Worm (Caenorhabditis elegans): Measurements from ENCODE around the gene F57B1.1.

Gene F57B1.1

DNA sequence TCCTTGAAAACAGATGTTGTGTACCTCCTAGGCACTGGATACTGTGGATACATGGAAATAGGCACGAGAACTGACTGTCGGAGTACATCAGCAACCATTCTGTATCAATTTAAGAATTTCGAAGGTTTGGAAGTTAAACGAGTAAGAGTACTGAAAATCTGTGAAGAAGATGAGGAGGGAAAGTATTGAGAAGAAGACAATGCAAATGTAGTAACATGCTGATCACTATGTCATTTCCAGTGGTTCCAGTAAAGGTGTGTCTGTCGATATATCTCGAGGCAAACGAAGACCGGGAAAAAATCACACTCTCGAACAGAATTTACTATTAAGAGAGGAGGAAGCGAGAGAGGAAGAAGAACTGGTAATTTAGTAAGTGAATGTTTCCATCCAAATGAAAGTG is 41.1 kb upstream of the F57B1.1 start, which contains the start of gene dmd-10:
TSS of gene dmd-10 (minus strand) at position 101 of the 400 bp plus-strand sequence.
- TF ChIP-seq F33H1.4 (GFP tag; IDR thresholded peaks at IDR 0.05) (no peak), nhr-80 (tag; optimal IDR thresholded peaks at IDR 0.05) (no peak), B0019.2 (GFP tag; conservative IDR thresholded peaks at IDR 0.05) (no peak), aptf-3 (GFP tag; IDR thresholded peaks at IDR 0.05) (no peak), attf-3 (GFP tag; conservative IDR thresholded peaks at IDR 0.05) (no peak), lag-1 (GFP tag; IDR thresholded peaks at IDR 0.05) (no peak), ztf-22 (GFP tag; optimal IDR thresholded peaks at IDR 0.05) (no peak), ztf-3 (GFP tag; optimal IDR thresholded peaks at IDR 0.05) (no peak), lin-40 (tag; optimal IDR thresholded peaks at IDR 0.05) (no peak), C06A6.2 (GFP tag; conservative IDR thresholded peaks at IDR 0.05) (no peak), Y56A3A.18 (GFP tag; IDR thresholded peaks at IDR 0.05) (no peak), ceh-27 (GFP tag; optimal IDR thresholded peaks at IDR 0.05) (no peak), egl-44 (GFP tag; IDR thresholded peaks at IDR 0.05) (no peak), ets-4 (GFP tag; optimal IDR thresholded peaks at IDR 0.05) (no peak), F57A8.1 (GFP tag; optimal IDR thresholded peaks at IDR 0.05) (no peak), aptf-2 (GFP tag; conservative IDR thresholded peaks at IDR 0.05) (no peak), Y67H2A.10 (GFP tag; conservative IDR thresholded peaks at IDR 0.05) (no peak), mes-4 (tag; optimal IDR thresholded peaks at IDR 0.05) (no peak)

DNA sequence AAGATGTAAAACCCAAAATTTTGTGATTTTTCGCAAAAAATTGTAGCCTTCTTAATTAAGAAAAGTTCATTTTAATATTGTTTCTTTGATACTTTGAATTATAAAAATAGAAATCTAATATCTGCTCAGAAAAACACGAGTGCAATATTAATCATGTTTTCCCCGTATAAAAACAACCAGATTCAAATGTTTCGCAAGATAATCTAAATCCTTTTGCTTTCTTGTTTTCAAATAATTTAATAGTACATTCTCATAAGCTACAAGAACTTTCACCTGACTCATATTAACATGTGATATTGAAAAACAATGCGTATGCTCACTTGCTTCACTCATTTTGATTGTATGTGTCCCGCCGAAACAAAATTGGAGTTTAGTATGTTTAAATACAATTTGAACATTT is 39.9 kb upstream of the F57B1.1 start:
- TF ChIP-seq Y67H2A.10 (GFP tag; conservative IDR thresholded peaks at IDR 0.05) (no peak), pha-4 (tag; optimal IDR thresholded peaks at IDR 0.05) (no peak), unc-62 (GFP tag; optimal IDR thresholded peaks at IDR 0.05) (no peak), T07F8.4 (tag; optimal IDR thresholded peaks at IDR 0.05) (no peak), lin-54 (GFP tag; optimal IDR thresholded peaks at IDR 0.05) (no peak), lin-26 (GFP tag; IDR thresholded peaks at IDR 0.05) (no peak), ceh-27 (GFP tag; optimal IDR thresholded peaks at IDR 0.05) (no peak), B0019.2 (GFP tag; conservative IDR thresholded peaks at IDR 0.05) (no peak), cebp-1 (GFP tag; IDR thresholded peaks at IDR 0.05) (no peak), cebp-1 (tag; optimal IDR thresholded peaks at IDR 0.05) (no peak), Y53G8AR.9 (GFP tag; conservative IDR thresholded peaks at IDR 0.05) (no peak), aptf-2 (GFP tag; conservative IDR thresholded peaks at IDR 0.05) (no peak), lag-1 (GFP tag; IDR thresholded peaks at IDR 0.05) (no peak), ZK185.1 (tag; optimal IDR thresholded peaks at IDR 0.05; ENCODE audit: poor library complexity, severe bottlenecking) (no peak)

DNA sequence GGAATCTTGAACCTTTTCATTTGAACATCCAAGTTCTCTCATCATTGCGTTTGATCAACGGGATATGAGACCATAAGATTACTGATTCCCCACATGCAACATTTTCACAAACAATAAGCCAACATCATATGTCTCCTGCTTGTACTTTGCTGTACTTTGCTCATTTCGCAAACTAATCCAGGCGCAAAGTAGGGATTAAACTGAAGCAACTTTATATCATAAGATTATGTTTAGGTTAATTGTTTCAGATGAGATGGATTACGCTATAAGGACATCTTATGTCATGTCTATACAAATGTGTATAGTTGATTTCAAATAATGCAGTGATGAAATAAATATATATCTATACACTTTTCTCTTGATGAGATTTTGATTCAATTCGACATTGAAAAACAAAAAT is 34.1 kb upstream of the F57B1.1 start:
- no peak for TF ChIP-seq ceh-91 (GFP tag; IDR thresholded peaks at IDR 0.05)
- no peak for TF ChIP-seq F10E7.11 (tag; optimal IDR thresholded peaks at IDR 0.05)
- TF ChIP-seq repo-1 (tag; optimal IDR thresholded peaks at IDR 0.05): no peak
- TF ChIP-seq cebp-2 (GFP tag; IDR thresholded peaks at IDR 0.05): no peak
- no peak for TF ChIP-seq ZK185.1 (tag; optimal IDR thresholded peaks at IDR 0.05; ENCODE audit: poor library complexity, severe bottlenecking)
- TF ChIP-seq F52B5.7 (tag; optimal IDR thresholded peaks at IDR 0.05): no peak
- no peak for TF ChIP-seq athp-1 (tag; optimal IDR thresholded peaks at IDR 0.05)
- TF ChIP-seq hlh-26 (GFP tag; conservative IDR thresholded peaks at IDR 0.05): no peak
- TF ChIP-seq sea-2 (GFP tag; IDR thresholded peaks at IDR 0.05): no peak
- no peak for TF ChIP-seq hrde-1 (tag; optimal IDR thresholded peaks at IDR 0.05; ENCODE audit: borderline replicate concordance)
- no peak for TF ChIP-seq madf-6 (GFP tag; IDR thresholded peaks at IDR 0.05)
- TF ChIP-seq snpc-1.1 (tag; optimal IDR thresholded peaks at IDR 0.05; ENCODE audit: insufficient read depth): no peak
- TF ChIP-seq Y56A3A.18 (GFP tag; IDR thresholded peaks at IDR 0.05): no peak
- TF ChIP-seq pha-4 (tag; optimal IDR thresholded peaks at IDR 0.05): no peak
- no peak for TF ChIP-seq somi-1 (GFP tag; optimal IDR thresholded peaks at IDR 0.05)
- TF ChIP-seq mes-4 (tag; optimal IDR thresholded peaks at IDR 0.05): no peak
- TF ChIP-seq nhr-90 (tag; optimal IDR thresholded peaks at IDR 0.05): no peak
- TF ChIP-seq zfh-2 (GFP tag; conservative IDR thresholded peaks at IDR 0.05): no peak

Measured in whole organism, young adult.